Worm (Caenorhabditis elegans) whole organism, L1 larva: Measurements from ENCODE around the gene F48B9.1.

Source experiments
- C04F5.9 ChIP-seq: sonication (generic microtip); optimal IDR thresholded peaks from 2 replicates; lab custom pipeline; 2016; ENCODE audit warnings: missing genetic modification characterization, missing compliant biosample characterization
- aha-1 ChIP-seq: fragments of 150-350 bp; optimal IDR thresholded peaks from 2 replicates; lab custom pipeline; 2014; ENCODE audit warnings: missing biosample characterization, missing genetic modification characterization
- aly-2 ChIP-seq: fragments of 150-350 bp; optimal IDR thresholded peaks from 2 replicates; lab custom pipeline; 2014; ENCODE audit warnings: missing biosample characterization, missing genetic modification characterization
- blmp-1 ChIP-seq: fragments of 150-350 bp; optimal IDR thresholded peaks from 2 replicates; lab custom pipeline; 2014; ENCODE audit warnings: missing biosample characterization, missing genetic modification characterization
- ceh-63 ChIP-seq: fragments of 200-800 bp; sonication (Bioruptor generic); optimal IDR thresholded peaks from 2 replicates; lab custom pipeline; 2018; ENCODE audit warnings: mild to moderate bottlenecking, missing genetic modification characterization, missing compliant biosample characterization
- ceh-82 ChIP-seq, 3 experiments: fragments of 150-350 bp in 1 of 3; sonication (generic microtip) in 2 of 3; optimal IDR thresholded peaks; 2 replicates each; lab custom pipeline; 2014 to 2017; ENCODE audit warnings: missing biosample characterization in 3 of 3, missing genetic modification characterization in 3 of 3
- ceh-88 ChIP-seq: fragments of 200-800 bp; sonication (Bioruptor generic); IDR thresholded peaks from 2 replicates; pipeline ENCODE4 v1.3.6; 2022; ENCODE audit warnings: missing genetic modification characterization, missing compliant biosample characterization
- ceh-90 ChIP-seq: sonication (generic microtip); optimal IDR thresholded peaks from 2 replicates; lab custom pipeline; 2016; ENCODE audit warnings: missing genetic modification characterization, missing compliant biosample characterization
- dpl-1 ChIP-seq, 3 experiments: fragments of 150-350 bp in 2 of 3; sonication (generic microtip) in 1 of 3; optimal IDR thresholded peaks; 2 replicates each; lab custom pipeline; 2014 to 2017; ENCODE audit warnings: missing biosample characterization in 3 of 3, missing genetic modification characterization in 3 of 3, missing genetic modification reagents in 3 of 3
- efl-1 ChIP-seq, 4 experiments: fragments of 150-350 bp; optimal IDR thresholded peaks in 3 of 4; peaks in 1 of 4; 1 replicate in 1 of 4; 2 replicates in 3 of 4; lab custom pipeline; 2014; ENCODE audit warnings: missing biosample characterization in 2 of 4, missing genetic modification characterization in 2 of 4, missing genetic modification reagents in 2 of 4
- efl-3 ChIP-seq: fragments of 200-800 bp; sonication (Bioruptor generic); optimal IDR thresholded peaks from 2 replicates; lab custom pipeline; 2018; ENCODE audit warnings: mild to moderate bottlenecking, missing genetic modification characterization, missing compliant biosample characterization
- egl-27 ChIP-seq, 2 experiments: fragments of 150-350 bp in 1 of 2; sonication (generic microtip); optimal IDR thresholded peaks; 3 replicates each; lab custom pipeline; 2017 to 2018; ENCODE audit warnings: missing biosample characterization in 2 of 2, missing genetic modification characterization in 2 of 2, missing genetic modification reagents in 2 of 2
- elt-2 ChIP-seq: sonication (generic microtip); optimal IDR thresholded peaks from 2 replicates; lab custom pipeline; 2016; ENCODE audit warnings: missing genetic modification characterization, mild to moderate bottlenecking, inconsistent platforms, missing compliant biosample characterization, missing genetic modification reagents
- grh-1 ChIP-seq: fragments of 200-800 bp; sonication (Bioruptor generic); IDR thresholded peaks from 2 replicates; pipeline ENCODE4 v1.3.6; 2022; ENCODE audit warnings: missing genetic modification reagents, missing genetic modification characterization, missing compliant biosample characterization
- hlh-17 ChIP-seq: fragments of 200-800 bp; sonication (Bioruptor generic); optimal IDR thresholded peaks from 2 replicates; lab custom pipeline; 2018; ENCODE audit warnings: missing genetic modification characterization, mild to moderate bottlenecking, missing compliant biosample characterization, moderate library complexity, borderline replicate concordance
- irx-1 ChIP-seq: sonication (generic microtip); optimal IDR thresholded peaks from 2 replicates; lab custom pipeline; 2016; ENCODE audit warnings: missing genetic modification characterization, missing compliant biosample characterization
- isw-1 ChIP-seq: fragments of 200-800 bp; sonication (Bioruptor generic); IDR thresholded peaks from 2 replicates; pipeline ENCODE4 v1.3.6; 2022; ENCODE audit warnings: missing genetic modification characterization, missing compliant biosample characterization
- jun-1 ChIP-seq: fragments of 150-350 bp; optimal IDR thresholded peaks from 2 replicates; lab custom pipeline; 2014; ENCODE audit warnings: missing biosample characterization, missing genetic modification reagents, missing genetic modification characterization
- lin-35 ChIP-seq, 2 experiments: fragments of 150-350 bp; optimal IDR thresholded peaks; 2 replicates each; lab custom pipeline; 2014; ENCODE audit warnings: missing biosample characterization in 2 of 2, missing genetic modification characterization in 2 of 2, missing genetic modification reagents in 2 of 2
- lir-3 ChIP-seq: sonication (generic microtip); optimal IDR thresholded peaks from 2 replicates; lab custom pipeline; 2016; ENCODE audit warnings: mild to moderate bottlenecking, missing genetic modification characterization, moderate library complexity, missing compliant biosample characterization; ENCODE audit not compliant: poor library complexity
- lsy-2 ChIP-seq, 2 experiments: fragments of 150-350 bp; optimal IDR thresholded peaks; 2 replicates each; lab custom pipeline; 2014; ENCODE audit warnings: missing biosample characterization in 2 of 2, missing genetic modification characterization in 2 of 2
- mdl-1 ChIP-seq, 2 experiments: fragments of 150-350 bp; optimal IDR thresholded peaks; 2 replicates each; lab custom pipeline; 2014 to 2017; ENCODE audit warnings: missing biosample characterization in 2 of 2, missing genetic modification characterization in 2 of 2, inconsistent platforms in 1 of 2
- mep-1 ChIP-seq: fragments of 150-350 bp; optimal IDR thresholded peaks from 2 replicates; lab custom pipeline; 2014; ENCODE audit warnings: missing biosample characterization, missing genetic modification characterization
- nhr-19 ChIP-seq: fragments of 200-800 bp; sonication (Bioruptor generic); conservative IDR thresholded peaks from 2 replicates; pipeline ENCODE4 v1.3.6; 2022; ENCODE audit warnings: missing genetic modification characterization, missing compliant biosample characterization
- nhr-20 ChIP-seq: sonication (generic microtip); optimal IDR thresholded peaks from 2 replicates; lab custom pipeline; 2016; ENCODE audit warnings: mild to moderate bottlenecking, missing genetic modification characterization, missing compliant biosample characterization
- nhr-28 ChIP-seq: fragments of 150-350 bp; optimal IDR thresholded peaks from 2 replicates; lab custom pipeline; 2014; ENCODE audit warnings: missing biosample characterization, missing genetic modification characterization
- nhr-47 ChIP-seq: sonication (generic microtip); optimal IDR thresholded peaks from 2 replicates; lab custom pipeline; 2016; ENCODE audit warnings: mild to moderate bottlenecking, missing genetic modification characterization, moderate library complexity, missing compliant biosample characterization
- nhr-71 ChIP-seq: sonication (generic microtip); optimal IDR thresholded peaks from 2 replicates; lab custom pipeline; 2016; ENCODE audit warnings: mild to moderate bottlenecking, missing genetic modification characterization, moderate library complexity, missing compliant biosample characterization
- nhr-85 ChIP-seq: sonication (generic microtip); peaks from one replicate; lab custom pipeline; 2016; ENCODE audit warnings: missing genetic modification characterization, inconsistent platforms, missing compliant biosample characterization
- nhr-90 ChIP-seq: sonication (generic microtip); optimal IDR thresholded peaks from 2 replicates; lab custom pipeline; 2016; ENCODE audit warnings: mild to moderate bottlenecking, missing genetic modification characterization, missing compliant biosample characterization; ENCODE audit not compliant: poor library complexity
- pag-3 ChIP-seq: sonication (generic microtip); optimal IDR thresholded peaks from 2 replicates; lab custom pipeline; 2017; ENCODE audit warnings: missing genetic modification characterization, mild to moderate bottlenecking, missing compliant biosample characterization, antibody characterized with exemption, borderline replicate concordance; ENCODE audit not compliant: insufficient read depth
- pax-3 ChIP-seq: fragments of 200-800 bp; sonication (Bioruptor generic); optimal IDR thresholded peaks from 2 replicates; lab custom pipeline; 2018; ENCODE audit warnings: mild to moderate bottlenecking, missing genetic modification characterization, moderate library complexity, missing compliant biosample characterization
- pqm-1 ChIP-seq: sonication (generic microtip); optimal IDR thresholded peaks from 3 replicates; lab custom pipeline; 2017; ENCODE audit warnings: missing biosample characterization, missing genetic modification characterization
- rnt-1 ChIP-seq: sonication (generic microtip); optimal IDR thresholded peaks from 2 replicates; lab custom pipeline; 2016; ENCODE audit warnings: mild to moderate bottlenecking, missing genetic modification characterization, moderate library complexity, missing compliant biosample characterization
- skn-1 ChIP-seq: fragments of 150-350 bp; optimal IDR thresholded peaks from 2 replicates; lab custom pipeline; 2014; ENCODE audit warnings: missing biosample characterization, missing genetic modification characterization
- snpc-4 ChIP-seq: fragments of 150-350 bp; optimal IDR thresholded peaks from 2 replicates; lab custom pipeline; 2014; ENCODE audit warnings: missing biosample characterization, missing genetic modification characterization
- snu-23 ChIP-seq: sonication (generic microtip); optimal IDR thresholded peaks from 2 replicates; lab custom pipeline; 2016; ENCODE audit warnings: missing genetic modification characterization, missing compliant biosample characterization
- sox-4 ChIP-seq: sonication (generic microtip); optimal IDR thresholded peaks from 2 replicates; lab custom pipeline; 2016; ENCODE audit warnings: missing genetic modification characterization, missing compliant biosample characterization
- sptf-1 ChIP-seq: fragments of 150-350 bp; optimal IDR thresholded peaks from 2 replicates; lab custom pipeline; 2014; ENCODE audit warnings: missing biosample characterization, missing genetic modification characterization
- swsn-7 ChIP-seq: sonication (generic microtip); optimal IDR thresholded peaks from 2 replicates; lab custom pipeline; 2016; ENCODE audit warnings: missing genetic modification characterization, missing compliant biosample characterization
- tbx-2 ChIP-seq: sonication (generic microtip); optimal IDR thresholded peaks from 2 replicates; lab custom pipeline; 2016; ENCODE audit warnings: missing genetic modification characterization, missing compliant biosample characterization
- unc-130 ChIP-seq: fragments of 150-350 bp; optimal IDR thresholded peaks from 2 replicates; lab custom pipeline; 2017; ENCODE audit warnings: missing biosample characterization, missing genetic modification characterization, inconsistent platforms
- unc-62 ChIP-seq: fragments of 150-350 bp; optimal IDR thresholded peaks from 2 replicates; lab custom pipeline; 2014; ENCODE audit warnings: missing biosample characterization, missing genetic modification reagents, missing genetic modification characterization
- vab-15 ChIP-seq: sonication (generic microtip); optimal IDR thresholded peaks from 2 replicates; lab custom pipeline; 2017; ENCODE audit warnings: missing genotype, mild to moderate bottlenecking, missing genetic modification characterization, missing compliant biosample characterization
- xbp-1 ChIP-seq: sonication (generic microtip); optimal IDR thresholded peaks from 2 replicates; lab custom pipeline; 2016; ENCODE audit warnings: missing genetic modification characterization, missing compliant biosample characterization
- zag-1 ChIP-seq: fragments of 150-350 bp; optimal IDR thresholded peaks from 2 replicates; lab custom pipeline; 2014; ENCODE audit warnings: missing biosample characterization, missing genetic modification characterization
- zip-4 ChIP-seq: fragments of 200-800 bp; sonication (Bioruptor generic); optimal IDR thresholded peaks from 2 replicates; lab custom pipeline; 2018; ENCODE audit warnings: mild to moderate bottlenecking, missing genetic modification characterization, moderate library complexity, missing compliant biosample characterization
- ztf-11 ChIP-seq, 2 experiments: sonication (generic microtip); optimal IDR thresholded peaks; 2 replicates each; lab custom pipeline; 2016 to 2017; ENCODE audit warnings: missing genetic modification characterization in 2 of 2, missing biosample characterization in 1 of 2, missing compliant biosample characterization in 1 of 2
- ztf-4 ChIP-seq: fragments of 150-350 bp; optimal IDR thresholded peaks from 2 replicates; lab custom pipeline; 2014; ENCODE audit warnings: missing biosample characterization, missing genetic modification characterization

Gene F48B9.1

DNA sequence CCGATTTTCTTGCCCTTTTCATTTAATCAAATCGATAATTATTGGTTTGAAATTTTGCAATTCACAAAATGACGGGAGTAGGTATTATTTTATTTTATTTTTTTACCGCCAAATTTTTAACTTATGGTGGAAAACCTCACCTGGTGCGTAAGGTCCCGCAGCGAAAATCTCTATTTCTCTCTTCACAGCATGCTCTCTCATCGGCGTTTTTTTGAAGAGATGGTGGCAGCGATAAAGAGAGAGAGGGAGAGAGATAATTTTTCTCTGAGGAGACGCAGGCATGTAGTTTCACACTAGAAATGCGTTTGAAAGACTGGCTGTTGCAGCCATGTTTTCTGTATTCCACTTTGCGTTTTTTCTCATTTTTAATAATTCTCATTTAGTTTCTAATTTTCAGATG, 53.2 kb downstream of the F48B9.1 start, which contains the start of gene T14F9.2:
Gene T14F9.2 (plus strand): TSS at position 396 of the 400 bp plus-strand sequence.
- TF ChIP-seq lir-3 (tag; lab: Kevin White, UChicago) (peak; percentile 3), snpc-4 (tag; lab: Kevin White, UChicago) (no peak), lsy-2 (tag; optimal IDR thresholded peaks at IDR 0.05; lab: Kevin White, UChicago) (peak; percentile 71 to 79), jun-1 (tag; lab: Kevin White, UChicago) (no peak), xbp-1 (tag; lab: Kevin White, UChicago) (peak; percentile 33), ceh-90 (tag; lab: Kevin White, UChicago) (peak; percentile 8), irx-1 (tag; lab: Kevin White, UChicago) (peak; percentile 37), sptf-1 (tag; lab: Kevin White, UChicago) (no peak), nhr-19 (GFP tag; lab: Robert Waterston, UW) (no peak; the same call in 1 of the 2 replicates), blmp-1 (tag; lab: Kevin White, UChicago) (peak; percentile 39), isw-1 (GFP tag; lab: Robert Waterston, UW) (no peak), mdl-1 (tag; optimal IDR thresholded peaks at IDR 0.05; lab: Kevin White, UChicago) (peak in 1 of 2 experiments; percentile 28), aly-2 (tag; lab: Kevin White, UChicago) (no peak), ceh-82 (tag; optimal IDR thresholded peaks at IDR 0.05; lab: Kevin White, UChicago) (no peak), hlh-17 (GFP tag; lab: Kevin White, UChicago) (no peak), sox-4 (tag; lab: Kevin White, UChicago) (no peak), ceh-88 (GFP tag; lab: Robert Waterston, UW) (no peak), rnt-1 (peak; percentile 63), grh-1 (no peak), ztf-4 (tag; lab: Kevin White, UChicago) (no peak), snu-23 (GFP tag; lab: Kevin White, UChicago) (peak; percentile 74), zip-4 (GFP tag; lab: Kevin White, UChicago) (no peak), swsn-7 (tag; lab: Kevin White, UChicago) (peak; percentile 42), nhr-85 (tag; lab: Kevin White, UChicago) (peak; percentile 79), nhr-71 (tag; lab: Kevin White, UChicago) (peak; percentile 69), vab-15 (tag; lab: Kevin White, UChicago) (no peak), zag-1 (tag; lab: Kevin White, UChicago) (no peak), pqm-1 (no peak), nhr-90 (tag; lab: Kevin White, UChicago) (peak; percentile 37), pag-3 (tag; lab: Kevin White, UChicago) (peak; percentile 55), pax-3 (tag; lab: Kevin White, UChicago) (no peak), unc-130 (tag; lab: Kevin White, UChicago) (peak; percentile 7), skn-1 (peak; percentile 89), nhr-47 (tag; lab: Kevin White, UChicago) (peak; percentile 62), lin-35 (GFP tag; optimal IDR thresholded peaks at IDR 0.05; lab: Kevin White, UChicago) (peak in 1 of 2 experiments; percentile 71), efl-1 (optimal IDR thresholded peaks at IDR 0.05; lab: Kevin White, UChicago) (peak; percentile 44 to 61), efl-1 (GFP tag; optimal IDR thresholded peaks at IDR 0.05 in 1 of 2; lab: Kevin White, UChicago) (peak; percentile 39 to 75), efl-3 (GFP tag; lab: Kevin White, UChicago) (no peak), ceh-63 (GFP tag; lab: Kevin White, UChicago) (no peak), nhr-20 (tag; lab: Kevin White, UChicago) (peak; percentile 60), nhr-28 (tag; lab: Kevin White, UChicago) (no peak), unc-62 (GFP tag; lab: Kevin White, UChicago) (no peak), tbx-2 (tag; lab: Kevin White, UChicago) (peak; percentile 45), mep-1 (tag; lab: Kevin White, UChicago) (peak; percentile 76), egl-27 (tag; optimal IDR thresholded peaks at IDR 0.05; lab: Kevin White, UChicago) (no peak), C04F5.9 (tag; lab: Kevin White, UChicago) (peak; percentile 34), ztf-11 (tag; optimal IDR thresholded peaks at IDR 0.05; lab: Kevin White, UChicago) (no peak), dpl-1 (GFP tag; optimal IDR thresholded peaks at IDR 0.05; lab: Kevin White, UChicago) (peak; percentile 41 to 56 (median 52)), elt-2 (tag; lab: Kevin White, UChicago) (peak; percentile 20), aha-1 (tag; lab: Kevin White, UChicago) (no peak)
